Fruit fly (Drosophila melanogaster) whole organism, embryonic: ENCODE results near the gene CG10862.
A peak's percentile ranks its signal among the peaks of the same experiment; 100 is the strongest.

Experiments
- Asciz ChIP-seq: fragments of 200-800 bp; sonication (Bioruptor generic); optimal IDR thresholded peaks from 2 replicates; lab custom pipeline; 2017; ENCODE audit warnings: missing biosample characterization, mild to moderate bottlenecking, missing genetic modification characterization, missing genetic modification reagents
- CG10979 ChIP-seq: fragments of 200-800 bp; sonication (Bioruptor generic); optimal IDR thresholded peaks from 2 replicates; lab custom pipeline; 2018; ENCODE audit warnings: missing biosample characterization, mild to moderate bottlenecking, missing genetic modification characterization, moderate library complexity
- CG13894 ChIP-seq: fragments of 200-800 bp; sonication (Bioruptor generic); optimal IDR thresholded peaks from 3 replicates; lab custom pipeline; 2018; ENCODE audit warnings: missing biosample characterization, mild to moderate bottlenecking, missing genetic modification characterization, moderate library complexity
- CG14710 ChIP-seq: fragments of 200-800 bp; sonication (Bioruptor generic); optimal IDR thresholded peaks from 3 replicates; lab custom pipeline; 2019; ENCODE audit warnings: missing biosample characterization, mild to moderate bottlenecking, missing genetic modification characterization, moderate library complexity
- CG15011 ChIP-seq: fragments of 200-800 bp; sonication (Bioruptor generic); optimal IDR thresholded peaks from 3 replicates; lab custom pipeline; 2018; ENCODE audit warnings: missing biosample characterization, mild to moderate bottlenecking, missing genetic modification characterization
- CG1529 ChIP-seq: fragments of 200-800 bp; sonication (Bioruptor generic); optimal IDR thresholded peaks from 3 replicates; lab custom pipeline; 2018; ENCODE audit warnings: missing biosample characterization, missing genetic modification characterization
- CG15514 ChIP-seq: fragments of 200-800 bp; sonication (Bioruptor generic); optimal IDR thresholded peaks from 3 replicates; lab custom pipeline; 2017; ENCODE audit warnings: missing biosample characterization, missing genetic modification characterization, mild to moderate bottlenecking, moderate library complexity, missing genetic modification reagents
- CG1603 ChIP-seq: fragments of 200-800 bp; sonication (Bioruptor generic); optimal IDR thresholded peaks from 2 replicates; lab custom pipeline; 2019; ENCODE audit warnings: missing biosample characterization, mild to moderate bottlenecking, missing genetic modification characterization, moderate library complexity
- CG31365 ChIP-seq: fragments of 200-800 bp; sonication (Bioruptor generic); optimal IDR thresholded peaks from 2 replicates; lab custom pipeline; 2018; ENCODE audit warnings: missing biosample characterization, mild to moderate bottlenecking, missing genetic modification characterization
- CG32532 ChIP-seq: fragments of 200-800 bp; sonication (Bioruptor generic); IDR thresholded peaks from 2 replicates; pipeline ENCODE4 v1.3.6; 2022; ENCODE audit warnings: missing biosample characterization, missing genetic modification characterization
- CG34224 ChIP-seq: fragments of 200-800 bp; sonication (Bioruptor generic); IDR thresholded peaks from 3 replicates; pipeline ENCODE4 v1.3.6; 2022; ENCODE audit warnings: missing biosample characterization, missing genetic modification characterization; ENCODE audit not compliant: partially characterized antibody
- CG5180 ChIP-seq: fragments of 200-800 bp; sonication (Bioruptor generic); optimal IDR thresholded peaks from 3 replicates; lab custom pipeline; 2017; ENCODE audit warnings: missing biosample characterization, missing genetic modification characterization, mild to moderate bottlenecking, moderate library complexity, missing genetic modification reagents
- CG6254 ChIP-seq: fragments of 200-800 bp; sonication (Bioruptor generic); optimal IDR thresholded peaks from 3 replicates; lab custom pipeline; 2017; ENCODE audit warnings: mild to moderate bottlenecking, missing biosample characterization, missing genetic modification reagents, missing genetic modification characterization
- CG7556 ChIP-seq: fragments of 200-800 bp; sonication (Bioruptor generic); optimal IDR thresholded peaks from 2 replicates; lab custom pipeline; 2017; ENCODE audit warnings: missing biosample characterization, mild to moderate bottlenecking, missing genetic modification characterization
- CG8290 ChIP-seq, 3 experiments: fragments of 200-800 bp; sonication (Bioruptor generic); optimal IDR thresholded peaks; 2 replicates each; lab custom pipeline; 2016 to 2019; ENCODE audit warnings: missing biosample characterization in 3 of 3, missing genetic modification characterization in 3 of 3, mild to moderate bottlenecking in 2 of 3, moderate library complexity in 1 of 3
- CkIIα-i1 ChIP-seq: fragments of 200-800 bp; sonication (Bioruptor generic); IDR thresholded peaks from 2 replicates; pipeline ENCODE4 v1.3.6; 2022; ENCODE audit warnings: missing biosample characterization, missing genetic modification characterization
- D19B ChIP-seq: fragments of 200-800 bp; sonication (Bioruptor generic); optimal IDR thresholded peaks from 2 replicates; lab custom pipeline; 2017; ENCODE audit warnings: missing biosample characterization, mild to moderate bottlenecking, missing genetic modification characterization
- Doc2 ChIP-seq: fragments of 200-800 bp; sonication (Bioruptor generic); IDR thresholded peaks from 2 replicates; pipeline ENCODE4 v1.3.6; 2022; ENCODE audit warnings: missing biosample characterization, missing genetic modification characterization
- Ets65A ChIP-seq: fragments of 200-800 bp; sonication (Bioruptor generic); peaks from one replicate; lab custom pipeline; 2016; ENCODE audit warnings: missing biosample characterization, missing genetic modification characterization
- Jarid2 ChIP-seq: fragments of 200-800 bp; sonication (Bioruptor generic); optimal IDR thresholded peaks from 3 replicates; lab custom pipeline; 2017; ENCODE audit warnings: mild to moderate bottlenecking, missing biosample characterization, missing genetic modification reagents, missing genetic modification characterization
- Lhr ChIP-seq: fragments of 200-800 bp; sonication (Bioruptor generic); optimal IDR thresholded peaks from 3 replicates; lab custom pipeline; 2017; ENCODE audit warnings: mild to moderate bottlenecking, missing biosample characterization, missing genetic modification reagents, missing genetic modification characterization
- MBD-R2 ChIP-seq: fragments of 200-800 bp; sonication (Bioruptor generic); IDR thresholded peaks from 2 replicates; pipeline ENCODE4 v1.3.6; 2022; ENCODE audit warnings: missing biosample characterization, missing genetic modification characterization
- Med ChIP-seq: fragments of 200-800 bp; sonication (Bioruptor generic); peaks from one replicate; lab custom pipeline; 2016; ENCODE audit warnings: missing biosample characterization, missing genetic modification characterization, mild to moderate bottlenecking, inconsistent platforms, moderate library complexity
- Sin3A ChIP-seq: fragments of >200 bp; optimal IDR thresholded peaks from 2 replicates; lab custom pipeline; 2018
- Ssrp ChIP-seq: fragments of 200-800 bp; sonication (Bioruptor generic); optimal IDR thresholded peaks from 2 replicates; lab custom pipeline; 2018; ENCODE audit warnings: missing biosample characterization, mild to moderate bottlenecking, missing genetic modification characterization, moderate library complexity
- Xrp1 ChIP-seq: fragments of 200-800 bp; sonication (Bioruptor generic); IDR thresholded peaks from 2 replicates; pipeline ENCODE4 v1.3.6; 2022; ENCODE audit warnings: missing biosample characterization, missing genetic modification characterization
- YL-1 ChIP-seq: fragments of 200-800 bp; sonication (Bioruptor generic); optimal IDR thresholded peaks from 3 replicates; lab custom pipeline; 2017; ENCODE audit warnings: missing biosample characterization, mild to moderate bottlenecking, missing genetic modification characterization
- abd-A ChIP-seq: fragments of 200-800 bp; sonication (Bioruptor generic); optimal IDR thresholded peaks from 3 replicates; lab custom pipeline; 2019; ENCODE audit warnings: missing biosample characterization, mild to moderate bottlenecking, missing genetic modification characterization, moderate library complexity
- az2 ChIP-seq: fragments of 200-800 bp; sonication (Bioruptor generic); optimal IDR thresholded peaks from 3 replicates; lab custom pipeline; 2016; ENCODE audit warnings: missing biosample characterization, missing genetic modification characterization
- cas ChIP-seq: fragments of 200-800 bp; sonication (Bioruptor generic); IDR thresholded peaks from 2 replicates; pipeline ENCODE4 v1.3.6; 2022; ENCODE audit warnings: missing biosample characterization, missing genetic modification characterization
- dmrt11E ChIP-seq: fragments of 200-800 bp; sonication (Bioruptor generic); optimal IDR thresholded peaks from 3 replicates; lab custom pipeline; 2018; ENCODE audit warnings: missing biosample characterization, mild to moderate bottlenecking, missing genetic modification characterization, moderate library complexity
- en ChIP-seq: fragments of 200-800 bp; sonication (Bioruptor generic); optimal IDR thresholded peaks from 2 replicates; lab custom pipeline; 2016; ENCODE audit warnings: missing biosample characterization, missing genetic modification characterization
- exex ChIP-seq: fragments of 200-800 bp; sonication (Bioruptor generic); optimal IDR thresholded peaks from 4 replicates; lab custom pipeline; 2018; ENCODE audit warnings: missing biosample characterization, mild to moderate bottlenecking, missing genetic modification characterization, moderate library complexity
- fu2 ChIP-seq: fragments of 200-800 bp; sonication (Bioruptor generic); optimal IDR thresholded peaks from 2 replicates; lab custom pipeline; 2016; ENCODE audit warnings: missing biosample characterization, missing genetic modification characterization
- gcm2 ChIP-seq: fragments of 200-800 bp; sonication (Bioruptor generic); optimal IDR thresholded peaks from 2 replicates; lab custom pipeline; 2016; ENCODE audit warnings: missing biosample characterization, missing genetic modification characterization
- grn ChIP-seq: fragments of 200-800 bp; sonication (Bioruptor generic); optimal IDR thresholded peaks from 3 replicates; lab custom pipeline; 2017; ENCODE audit warnings: missing biosample characterization, missing genetic modification characterization
- gro ChIP-seq: fragments of 200-800 bp; sonication (Bioruptor generic); optimal IDR thresholded peaks from 2 replicates; lab custom pipeline; 2016; ENCODE audit warnings: missing biosample characterization, missing genetic modification characterization
- gt ChIP-seq: fragments of 200-800 bp; sonication (Bioruptor generic); IDR thresholded peaks from 2 replicates; pipeline ENCODE4 v1.3.6; 2022; ENCODE audit warnings: missing biosample characterization, missing genetic modification characterization
- hth ChIP-seq: fragments of >200 bp; optimal IDR thresholded peaks from 2 replicates; lab custom pipeline; 2017; ENCODE audit warnings: inconsistent platforms
- knrl ChIP-seq: fragments of 200-800 bp; sonication (Bioruptor generic); IDR thresholded peaks from 3 replicates; pipeline ENCODE4 v1.3.6; 2022; ENCODE audit warnings: missing biosample characterization, missing genetic modification characterization; ENCODE audit not compliant: partially characterized antibody
- lola ChIP-seq, 3 experiments: fragments of >200 bp in 2 of 3; fragments of 200-800 bp in 1 of 3; sonication (Bioruptor generic) in 1 of 3; optimal IDR thresholded peaks; 2 replicates each; lab custom pipeline; 2017 to 2019; ENCODE audit warnings: missing biosample characterization in 3 of 3, missing genetic modification characterization in 3 of 3, mild to moderate bottlenecking in 1 of 3, moderate library complexity in 1 of 3
- oc ChIP-seq: fragments of 200-800 bp; sonication (Bioruptor generic); optimal IDR thresholded peaks from 2 replicates; lab custom pipeline; 2018; ENCODE audit warnings: missing biosample characterization, mild to moderate bottlenecking, missing genetic modification characterization, moderate library complexity
- org-1 ChIP-seq: fragments of 200-800 bp; sonication (Bioruptor generic); optimal IDR thresholded peaks from 2 replicates; lab custom pipeline; 2017; ENCODE audit warnings: missing biosample characterization, missing genetic modification characterization
- phol ChIP-seq: fragments of 200-800 bp; sonication (Bioruptor generic); optimal IDR thresholded peaks from 3 replicates; lab custom pipeline; 2018; ENCODE audit warnings: missing biosample characterization, mild to moderate bottlenecking, missing genetic modification characterization, moderate library complexity
- seq ChIP-seq: fragments of 200-800 bp; sonication (Bioruptor generic); IDR thresholded peaks from 2 replicates; pipeline ENCODE4 v1.3.6; 2022; ENCODE audit warnings: missing biosample characterization, missing genetic modification characterization
- tup ChIP-seq: fragments of 200-800 bp; sonication (Bioruptor generic); optimal IDR thresholded peaks from 2 replicates; lab custom pipeline; 2016; ENCODE audit warnings: missing biosample characterization, mild to moderate bottlenecking, missing genetic modification characterization, moderate library complexity
- wek ChIP-seq: fragments of 200-800 bp; sonication (Bioruptor generic); optimal IDR thresholded peaks from 3 replicates; lab custom pipeline; 2018; ENCODE audit warnings: missing biosample characterization, mild to moderate bottlenecking, missing genetic modification characterization, moderate library complexity

The CG10862 gene

DNA sequence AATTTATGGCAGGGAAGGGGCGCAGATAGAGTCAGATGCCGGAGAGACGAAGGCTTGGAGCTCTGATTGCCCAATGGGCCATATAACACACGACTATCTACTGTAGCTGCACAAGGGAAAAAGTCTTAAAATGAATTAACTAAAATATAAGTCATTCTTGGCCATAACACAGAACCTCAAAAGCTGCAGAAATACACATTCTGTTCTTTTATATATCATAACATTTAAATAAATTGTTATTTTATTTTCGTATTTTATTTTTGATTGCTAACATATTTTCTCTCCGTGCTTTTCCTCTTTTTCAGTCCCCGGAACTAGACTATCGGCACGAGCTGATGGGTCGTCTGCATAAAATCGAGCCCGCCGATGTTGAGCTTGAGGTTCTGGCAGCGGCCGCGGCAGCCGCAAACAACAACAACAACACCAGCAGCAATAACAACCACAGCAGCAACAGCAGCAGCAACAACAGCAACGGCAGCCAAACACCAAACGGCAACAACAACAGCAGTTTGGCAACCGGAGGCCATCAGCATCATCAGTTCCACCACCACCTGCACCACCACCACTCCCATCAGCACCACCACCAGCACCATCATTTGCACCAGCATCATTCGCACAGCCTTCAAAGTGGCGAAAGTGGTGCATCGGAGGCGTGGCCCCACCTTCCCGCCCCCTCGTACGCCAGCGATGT lies 10.1 kb downstream of the CG10862 start (continued):
- TF ChIP-seq lola (GFP tag; optimal IDR thresholded peaks at IDR 0.05; lab: Kevin White, UChicago) (peak in 1 of 3 experiments; percentile 46), CG1603 (tag; lab: Kevin White, UChicago) (peak; percentile 9)

DNA sequence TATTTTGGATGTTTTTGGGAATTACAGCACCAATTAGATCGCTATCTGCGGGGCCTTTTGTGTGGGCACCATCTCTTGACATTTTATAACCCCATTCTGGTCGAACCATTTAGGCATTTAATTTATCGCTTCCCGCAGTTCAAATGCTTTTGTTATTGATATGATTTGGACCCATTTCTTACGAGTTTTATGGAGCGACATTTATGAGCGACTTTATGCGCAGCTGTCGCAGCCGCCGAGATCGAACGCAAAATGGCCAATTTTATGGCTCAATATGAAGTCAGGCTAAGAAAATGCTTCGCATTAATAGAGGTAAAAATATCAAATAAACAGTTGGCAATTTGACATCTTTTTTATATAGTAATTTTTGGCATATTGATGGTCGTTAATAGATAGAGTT lies 13.7 kb downstream of the CG10862 start:
- no peak for TF ChIP-seq hth (lab: Kevin White, UChicago)
- no peak for TF ChIP-seq CG31365 (tag; lab: Kevin White, UChicago)
- TF ChIP-seq org-1 = no peak
- no peak for TF ChIP-seq az2 (GFP tag; lab: Kevin White, UChicago)
- TF ChIP-seq Asciz = no peak
- TF ChIP-seq gt = no peak
- TF ChIP-seq gro (GFP tag; lab: Kevin White, UChicago) = no peak
- no peak for TF ChIP-seq cas (GFP tag; lab: Robert Waterston, UW)
- TF ChIP-seq Ssrp (tag; lab: Kevin White, UChicago) = no peak
- no peak for TF ChIP-seq MBD-R2 (GFP tag; lab: Robert Waterston, UW)
- no peak for TF ChIP-seq CG15011 (GFP tag; lab: Kevin White, UChicago)
- peak; percentile 0 for TF ChIP-seq CG13894 (tag; lab: Kevin White, UChicago)
- TF ChIP-seq grn (GFP tag; lab: Kevin White, UChicago) = peak; percentile 39
- TF ChIP-seq YL-1 (GFP tag; lab: Kevin White, UChicago) = no peak
- peak; percentile 91 for TF ChIP-seq abd-A
- no peak for TF ChIP-seq Ets65A (GFP tag; lab: Kevin White, UChicago)
- TF ChIP-seq tup = no peak
- TF ChIP-seq, all 482 proteins: peak for 3

DNA sequence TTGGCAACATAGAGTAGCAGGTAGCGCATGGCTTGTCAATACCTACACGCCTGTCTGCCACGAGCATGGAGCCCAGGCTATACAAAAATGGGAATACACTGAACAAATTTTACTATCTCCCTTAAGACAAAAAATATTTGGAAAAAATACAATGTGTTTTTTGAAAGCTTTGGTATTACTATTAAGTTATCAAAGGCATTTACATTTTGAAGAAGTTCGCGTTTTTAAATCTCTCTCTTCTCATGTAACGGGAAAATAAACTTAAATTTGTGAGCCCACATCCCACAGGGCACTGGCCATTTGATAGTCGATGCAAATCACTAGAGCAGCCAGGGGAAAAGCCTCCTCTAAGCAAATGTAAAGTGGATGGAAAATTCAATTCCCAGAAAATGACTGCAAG lies 15.2 kb downstream of the CG10862 start:
- TF ChIP-seq Med (GFP tag; lab: Kevin White, UChicago) = peak; percentile 5
- TF ChIP-seq Jarid2 (GFP tag; lab: Kevin White, UChicago) = no peak
- no peak for TF ChIP-seq Doc2
- no peak for TF ChIP-seq Lhr (GFP tag; lab: Kevin White, UChicago)
- TF ChIP-seq CG6254 (GFP tag; lab: Kevin White, UChicago) = no peak
- TF ChIP-seq knrl (GFP tag; lab: Robert Waterston, UW) = no peak
- no peak for TF ChIP-seq en (GFP tag; lab: Kevin White, UChicago)
- no peak for TF ChIP-seq CG1529 (GFP tag; lab: Kevin White, UChicago)
- TF ChIP-seq CG14710 (tag; lab: Kevin White, UChicago) = no peak
- no peak for TF ChIP-seq CkIIα-i1 (GFP tag; lab: Robert Waterston, UW)
- peak; percentile 29 for TF ChIP-seq dmrt11E (tag; lab: Kevin White, UChicago)
- peak; percentile 13 for TF ChIP-seq phol (tag; lab: Kevin White, UChicago)
- TF ChIP-seq gcm2 (GFP tag; lab: Kevin White, UChicago) = no peak
- TF ChIP-seq wek (GFP tag; lab: Kevin White, UChicago) = no peak
- no peak for TF ChIP-seq exex (tag; lab: Kevin White, UChicago)
- TF ChIP-seq CG34224 = no peak
- TF ChIP-seq CG5180 (GFP tag; lab: Kevin White, UChicago) = no peak
- TF ChIP-seq CG15514 (GFP tag; lab: Kevin White, UChicago) = no peak
- no peak for TF ChIP-seq Sin3A (lab: Kevin White, UChicago)
- no peak for TF ChIP-seq seq
- TF ChIP-seq CG7556 (GFP tag; lab: Kevin White, UChicago) = no peak
- TF ChIP-seq oc (tag; lab: Kevin White, UChicago) = no peak
- peak; percentile 23 for TF ChIP-seq CG10979 (tag; lab: Kevin White, UChicago)
- TF ChIP-seq CG32532 (GFP tag; lab: Robert Waterston, UW) = no peak
- TF ChIP-seq fu2 (GFP tag; lab: Kevin White, UChicago) = no peak
- TF ChIP-seq CG8290 (GFP tag; optimal IDR thresholded peaks at IDR 0.05; lab: Kevin White, UChicago) = no peak
- TF ChIP-seq CG8290 (tag; optimal IDR thresholded peaks at IDR 0.05; lab: Kevin White, UChicago) = no peak
- no peak for TF ChIP-seq Xrp1 (GFP tag; lab: Robert Waterston, UW)
- no peak for TF ChIP-seq Ets65A (GFP tag; lab: Kevin White, UChicago)
- TF ChIP-seq D19B (GFP tag; lab: Kevin White, UChicago) = no peak
